Fruit fly (Drosophila melanogaster): ENCODE measurements around the gene CTCF.

DNA sequence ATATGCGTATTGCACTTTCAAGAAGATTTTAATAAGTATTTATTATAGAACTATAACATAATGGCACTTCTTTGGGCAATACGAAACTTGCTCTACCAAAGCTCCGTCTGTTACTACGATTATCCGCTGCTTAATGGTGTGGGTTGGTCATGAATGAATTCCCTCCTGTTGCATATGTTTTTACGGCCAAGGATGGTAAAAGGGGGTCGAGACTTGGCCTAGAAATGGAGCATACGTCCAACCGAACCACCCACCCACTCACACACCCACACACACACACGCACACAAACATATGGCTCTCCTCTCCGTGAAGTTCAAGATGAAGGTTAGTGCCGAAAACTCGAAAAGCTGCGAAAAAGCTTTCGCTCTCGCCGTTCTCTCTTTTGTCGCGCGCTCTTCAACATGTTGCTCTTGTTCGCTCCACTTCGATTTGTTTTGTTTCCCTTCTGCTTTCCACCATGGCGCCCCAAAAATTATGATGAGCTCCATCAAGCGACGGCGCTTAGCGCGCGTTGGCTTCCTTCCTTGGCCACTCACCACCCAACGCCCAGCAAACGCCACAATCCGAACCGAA lies 42.9 kb downstream of the CTCF start:
- TF ChIP-seq h (optimal IDR thresholded peaks at IDR 0.05) (no peak), insv (optimal IDR thresholded peaks at IDR 0.05) (no peak), psq (optimal IDR thresholded peaks at IDR 0.05) (no peak), Sin3A (optimal IDR thresholded peaks at IDR 0.05) (no peak), Myc (optimal IDR thresholded peaks at IDR 0.05) (no peak), ttk (optimal IDR thresholded peaks at IDR 0.05) (no peak)

Data from Kc167 (cell line).